Worm (Caenorhabditis elegans) whole organism, dauer: ENCODE data around the gene F21D9.4.
"Not testable (repeated sequence)": the region's sequence is repeated elsewhere in the genome, so short reads cannot be mapped to it uniquely, and the experiment has no call there.

Experiments
- unc-62 ChIP-seq: sonication (generic microtip); optimal IDR thresholded peaks from 2 replicates; lab custom pipeline; 2017; ENCODE audit warnings: missing biosample characterization, missing genetic modification reagents, missing genetic modification characterization

F21D9.4 gene

ce11 chrV:19253520-19253919 is at the start of gene F21D9.4:
Gene F21D9.4, plus strand, starts transcription at chrV:19253820.
- no peak for TF ChIP-seq unc-62

ce11 chrV:19205450-19205849 is 48.2 kb upstream of the F21D9.4 start:
- TF ChIP-seq unc-62 = no peak

- no peak for TF ChIP-seq unc-62
Measured at ce11 chrV:19206911-19207310, 46.7 kb upstream of the F21D9.4 start.

ce11 chrV:19211795-19212194 is 41.8 kb upstream of the F21D9.4 start, which contains the start of gene nhr-79:
Gene nhr-79, minus strand, starts transcription at chrV:19211895.
- TF ChIP-seq unc-62 = no peak

ce11 chrV:19212354-19212753 is 41.3 kb upstream of the F21D9.4 start:
- no peak for TF ChIP-seq unc-62

ce11 chrV:19217104-19217503 is 36.5 kb upstream of the F21D9.4 start, which contains the start of gene srr-2:
Gene srr-2, minus strand, starts transcription at chrV:19217176.
- TF ChIP-seq unc-62 = no peak

ce11 chrV:19217675-19218074 is 35.9 kb upstream of the F21D9.4 start, which contains the start of gene oac-49:
Gene oac-49, plus strand, starts transcription at chrV:19217975.
- TF ChIP-seq unc-62 = no peak

ce11 chrV:19230413-19230812 is 23.2 kb upstream of the F21D9.4 start, which contains the start of gene sqst-3:
Gene sqst-3, plus strand, starts transcription at chrV:19230782.
- no peak for TF ChIP-seq unc-62

ce11 chrV:19231167-19231566 is 22.5 kb upstream of the F21D9.4 start:
- TF ChIP-seq unc-62 = no peak

ce11 chrV:19233469-19233868 is 20.2 kb upstream of the F21D9.4 start, which contains the start of gene fbxb-116:
Gene fbxb-116, plus strand, starts transcription at chrV:19233769.
- no peak for TF ChIP-seq unc-62

- TF ChIP-seq unc-62 = no peak
Measured at ce11 chrV:19237204-19237603, 16.4 kb upstream of the F21D9.4 start, which contains the start of gene fbxb-2. Gene fbxb-2, minus strand, starts transcription at chrV:19237304.

- no peak for TF ChIP-seq unc-62
Measured at ce11 chrV:19240129-19240528, 13.5 kb upstream of the F21D9.4 start, which contains the start of the genes fbxb-115 and fbxb-1. Gene fbxb-115, minus strand, starts transcription at chrV:19240229. Gene fbxb-1, plus strand, starts transcription at chrV:19240354.

- no peak for TF ChIP-seq unc-62
Measured at ce11 chrV:19250983-19251382, 2.6 kb upstream of the F21D9.4 start, which contains the start of gene str-81. Gene str-81, minus strand, starts transcription at chrV:19251083.

- no peak for TF ChIP-seq unc-62
Measured at ce11 chrV:19251844-19252243, 1.8 kb upstream of the F21D9.4 start, which contains the start of gene F21D9.11. Gene F21D9.11, plus strand, starts transcription at chrV:19252144.

- no peak for TF ChIP-seq unc-62
Measured at ce11 chrV:19257653-19258052, 4.0 kb downstream of the F21D9.4 start, which contains the start of gene F21D9.3. Gene F21D9.3, minus strand, starts transcription at chrV:19257753.

- no peak for TF ChIP-seq unc-62
Measured at ce11 chrV:19259403-19259802, 5.8 kb downstream of the F21D9.4 start.

- no peak for TF ChIP-seq unc-62
Measured at ce11 chrV:19260686-19261085, 7.1 kb downstream of the F21D9.4 start.

ce11 chrV:19262349-19262748 is 8.7 kb downstream of the F21D9.4 start, which contains the start of gene F21D9.2:
Gene F21D9.2, minus strand, starts transcription at chrV:19262449.
- TF ChIP-seq unc-62 = no peak

ce11 chrV:19264148-19264547 is 10.5 kb downstream of the F21D9.4 start, which contains the start of gene F21D9.1:
Gene F21D9.1, plus strand, starts transcription at chrV:19264448.
- TF ChIP-seq unc-62 = not testable (repeated sequence)
